Worm (Caenorhabditis elegans) whole organism, L3 larva: Measurements from ENCODE around the gene ZK666.2.
"Not testable (repeated sequence)": the region's sequence is repeated elsewhere in the genome, so short reads cannot be mapped to it uniquely, and the experiment has no call there.

Source experiments
- R02D3.7 ChIP-seq: fragments of 150-350 bp; optimal IDR thresholded peaks from 2 replicates; lab custom pipeline; 2014; ENCODE audit warnings: missing biosample characterization, missing genetic modification characterization
- aly-2 ChIP-seq: fragments of 150-350 bp; optimal IDR thresholded peaks from 2 replicates; lab custom pipeline; 2014; ENCODE audit warnings: missing biosample characterization, missing genetic modification characterization
- ama-1 ChIP-seq: fragments of 150-350 bp; optimal IDR thresholded peaks from 2 replicates; lab custom pipeline; 2018
- ceh-16 ChIP-seq: sonication (generic microtip); optimal IDR thresholded peaks from 2 replicates; lab custom pipeline; 2017; ENCODE audit warnings: missing biosample characterization, missing genetic modification characterization
- ceh-82 ChIP-seq: fragments of 150-350 bp; optimal IDR thresholded peaks from 2 replicates; lab custom pipeline; 2014; ENCODE audit warnings: missing biosample characterization, missing genetic modification characterization
- ceh-9 ChIP-seq: sonication (generic microtip); optimal IDR thresholded peaks from 2 replicates; lab custom pipeline; 2018; ENCODE audit warnings: missing biosample characterization, missing genetic modification characterization
- daf-12 ChIP-seq: fragments of 150-350 bp; optimal IDR thresholded peaks from 2 replicates; lab custom pipeline; 2014; ENCODE audit warnings: missing biosample characterization, missing genetic modification reagents, missing genetic modification characterization
- egl-27 ChIP-seq: sonication (generic microtip); optimal IDR thresholded peaks from 4 replicates; lab custom pipeline; 2017; ENCODE audit warnings: missing biosample characterization, missing genetic modification reagents, missing genetic modification characterization
- elt-1 ChIP-seq: fragments of 150-350 bp; optimal IDR thresholded peaks from 2 replicates; lab custom pipeline; 2014; ENCODE audit warnings: missing biosample characterization, missing genetic modification characterization
- elt-2 ChIP-seq: sonication (generic microtip); optimal IDR thresholded peaks from 2 replicates; lab custom pipeline; 2016; ENCODE audit warnings: missing genetic modification reagents, mild to moderate bottlenecking, missing genetic modification characterization, missing compliant biosample characterization
- elt-3 ChIP-seq, 3 experiments: fragments of 150-350 bp in 1 of 3; sonication (generic microtip) in 2 of 3; optimal IDR thresholded peaks; 2 replicates in 2 of 3; 4 replicates in 1 of 3; lab custom pipeline; 2014 to 2017; ENCODE audit warnings: missing biosample characterization in 3 of 3, missing genetic modification characterization in 3 of 3
- eor-1 ChIP-seq, 2 experiments: fragments of 150-350 bp; optimal IDR thresholded peaks; 2 replicates each; lab custom pipeline; 2014 to 2018; ENCODE audit warnings: missing biosample characterization in 2 of 2, missing genetic modification characterization in 2 of 2
- fkh-10 ChIP-seq: sonication (generic microtip); optimal IDR thresholded peaks from 2 replicates; lab custom pipeline; 2017; ENCODE audit warnings: missing biosample characterization, missing genetic modification reagents, missing genetic modification characterization
- fkh-2 ChIP-seq: fragments of 150-350 bp; optimal IDR thresholded peaks from 2 replicates; lab custom pipeline; 2014; ENCODE audit warnings: missing biosample characterization, missing genetic modification reagents, missing genetic modification characterization
- hmg-11 ChIP-seq: sonication (generic microtip); optimal IDR thresholded peaks from 2 replicates; lab custom pipeline; 2016; ENCODE audit warnings: missing genetic modification characterization, missing compliant biosample characterization
- jun-1 ChIP-seq: fragments of 150-350 bp; optimal IDR thresholded peaks from 2 replicates; lab custom pipeline; 2014; ENCODE audit warnings: missing biosample characterization, missing genetic modification reagents, missing genetic modification characterization
- lin-15B ChIP-seq: fragments of 150-350 bp; optimal IDR thresholded peaks from 2 replicates; lab custom pipeline; 2014; ENCODE audit warnings: missing biosample characterization, missing genetic modification characterization
- lsy-12 ChIP-seq: sonication (generic microtip); optimal IDR thresholded peaks from 2 replicates; lab custom pipeline; 2016; ENCODE audit warnings: mild to moderate bottlenecking, missing genetic modification characterization, missing compliant biosample characterization
- mdl-1 ChIP-seq: fragments of 150-350 bp; optimal IDR thresholded peaks from 2 replicates; lab custom pipeline; 2014; ENCODE audit warnings: missing biosample characterization, missing genetic modification characterization
- mml-1 ChIP-seq: fragments of 150-350 bp; sonication (generic microtip); optimal IDR thresholded peaks from 3 replicates; lab custom pipeline; 2014; ENCODE audit warnings: missing biosample characterization, missing genetic modification characterization
- nfya-1 ChIP-seq: sonication (generic microtip); optimal IDR thresholded peaks from 2 replicates; lab custom pipeline; 2017; ENCODE audit warnings: missing genetic modification characterization, mild to moderate bottlenecking, missing compliant biosample characterization, antibody characterized with exemption, moderate library complexity; ENCODE audit not compliant: insufficient read depth
- nhr-11 ChIP-seq: fragments of 150-350 bp; optimal IDR thresholded peaks from 2 replicates; lab custom pipeline; 2014; ENCODE audit warnings: missing biosample characterization, missing genetic modification characterization
- nhr-23 ChIP-seq: fragments of 150-350 bp; optimal IDR thresholded peaks from 2 replicates; lab custom pipeline; 2014; ENCODE audit warnings: missing biosample characterization, missing genetic modification reagents, missing genetic modification characterization
- nhr-25 ChIP-seq: sonication (generic microtip); optimal IDR thresholded peaks from 2 replicates; lab custom pipeline; 2017; ENCODE audit warnings: missing biosample characterization, missing genetic modification characterization
- nhr-28 ChIP-seq: fragments of 150-350 bp; optimal IDR thresholded peaks from 2 replicates; lab custom pipeline; 2014; ENCODE audit warnings: missing biosample characterization, missing genetic modification characterization
- nhr-67 ChIP-seq: fragments of 150-350 bp; optimal IDR thresholded peaks from 2 replicates; lab custom pipeline; 2014; ENCODE audit warnings: missing biosample characterization, missing genetic modification characterization
- nhr-77 ChIP-seq: fragments of 150-350 bp; optimal IDR thresholded peaks from 2 replicates; lab custom pipeline; 2014; ENCODE audit warnings: missing biosample characterization, missing genetic modification characterization
- pha-4 ChIP-seq: fragments of 150-350 bp; optimal IDR thresholded peaks from 2 replicates; lab custom pipeline; 2014; ENCODE audit warnings: missing biosample characterization, missing genetic modification reagents, missing genetic modification characterization
- pqm-1 ChIP-seq: fragments of 150-350 bp; optimal IDR thresholded peaks from 2 replicates; lab custom pipeline; 2017; ENCODE audit warnings: missing biosample characterization, missing genetic modification characterization, inconsistent platforms
- sea-2 ChIP-seq: fragments of 150-350 bp; sonication (generic microtip); optimal IDR thresholded peaks from 4 replicates; lab custom pipeline; 2014; ENCODE audit warnings: missing biosample characterization, missing genetic modification reagents, missing genetic modification characterization
- skn-1 ChIP-seq: fragments of 150-350 bp; optimal IDR thresholded peaks from 2 replicates; lab custom pipeline; 2014; ENCODE audit warnings: missing biosample characterization, missing genetic modification characterization
- unc-39 ChIP-seq: sonication (generic microtip); optimal IDR thresholded peaks from 4 replicates; lab custom pipeline; 2017; ENCODE audit warnings: missing biosample characterization, missing genetic modification characterization
- zag-1 ChIP-seq: fragments of 150-350 bp; optimal IDR thresholded peaks from 2 replicates; lab custom pipeline; 2014; ENCODE audit warnings: missing biosample characterization, missing genetic modification characterization
- ztf-4 ChIP-seq: fragments of 150-350 bp; optimal IDR thresholded peaks from 2 replicates; lab custom pipeline; 2014; ENCODE audit warnings: missing biosample characterization, missing genetic modification characterization

Gene ZK666.2

DNA sequence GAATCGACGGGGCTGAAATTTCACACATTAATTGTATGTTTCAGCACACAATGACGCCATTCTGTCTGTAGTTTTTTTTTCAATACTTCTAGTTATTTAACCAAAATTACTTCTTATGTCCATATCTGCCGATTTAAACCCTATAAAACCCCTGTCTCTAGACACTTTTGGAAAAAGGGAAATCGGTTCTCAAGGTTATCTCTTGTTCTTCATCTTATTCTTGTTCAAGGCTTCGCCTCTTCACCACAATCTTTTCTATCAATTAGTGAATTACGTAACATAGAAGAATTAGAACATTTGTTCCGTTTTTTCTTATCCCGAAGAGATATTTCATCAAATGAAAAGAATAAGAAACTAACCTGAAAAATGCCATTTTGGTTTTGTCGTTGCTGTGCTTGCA is 29.0 kb upstream of the ZK666.2 start:
- no peak for TF ChIP-seq ama-1 (lab: Kevin White, UChicago)
- peak in 1 of 3 experiments; percentile 16 for TF ChIP-seq elt-3 (tag; optimal IDR thresholded peaks at IDR 0.05; lab: Kevin White, UChicago)
- peak; percentile 76 for TF ChIP-seq nhr-25 (tag; lab: Kevin White, UChicago)
- no peak for TF ChIP-seq aly-2 (tag; lab: Kevin White, UChicago)
- peak; percentile 82 for TF ChIP-seq nhr-23 (tag; lab: Kevin White, UChicago)
- no peak for TF ChIP-seq mdl-1
- TF ChIP-seq, all 47 proteins: peak for 3

DNA sequence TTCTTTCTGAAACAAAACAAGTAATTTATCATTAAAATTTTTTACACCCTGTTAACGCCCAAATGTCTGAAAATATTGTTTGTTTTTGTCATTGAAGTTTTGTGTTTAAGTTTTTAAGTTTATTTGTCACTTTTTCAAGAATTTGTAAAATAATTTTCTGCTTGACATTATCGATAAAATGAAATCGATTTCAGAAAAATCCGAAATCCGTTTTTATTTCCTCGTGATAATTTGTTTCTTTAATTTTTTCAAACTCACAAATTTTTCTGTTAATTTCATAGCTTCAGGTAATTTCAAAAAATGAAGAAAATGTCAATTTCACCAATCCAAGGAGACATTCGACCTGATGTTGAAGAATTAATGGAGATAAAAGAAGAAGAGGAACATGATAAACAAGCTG is 24.2 kb upstream of the ZK666.2 start, which contains the start of gene ZK666.12:
TSS of gene ZK666.12 (plus strand) at position 301 of the 400 bp plus-strand sequence.
- TF ChIP-seq lsy-12 = no peak
- TF ChIP-seq unc-39 (tag; lab: Kevin White, UChicago) = no peak
- TF ChIP-seq nhr-28 (tag; lab: Kevin White, UChicago) = no peak

DNA sequence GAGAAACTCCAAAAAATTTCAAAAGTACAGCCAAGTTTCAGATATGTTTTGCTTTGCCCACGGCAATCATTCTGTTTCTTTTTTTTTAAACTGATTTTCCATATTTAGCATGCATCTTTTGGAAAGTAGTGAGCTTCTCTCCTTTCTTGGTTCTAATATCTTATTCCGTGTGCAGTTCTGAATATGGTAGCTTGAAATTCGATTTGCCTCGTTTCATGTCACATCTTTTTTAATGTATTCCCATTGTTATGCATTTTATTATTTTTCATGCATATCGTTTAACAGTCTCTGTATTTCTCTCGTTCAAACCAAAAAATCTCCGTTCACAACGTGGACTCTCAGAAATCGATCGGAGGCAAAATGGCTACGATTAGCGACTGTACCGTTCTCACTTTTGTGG is 22.8 kb upstream of the ZK666.2 start, which contains the start of gene ZK666.14:
TSS of gene ZK666.14 (plus strand) at position 301 of the 400 bp plus-strand sequence.
- TF ChIP-seq elt-3 (tag; optimal IDR thresholded peaks at IDR 0.05; lab: Kevin White, UChicago) (no peak), elt-1 (tag; lab: Kevin White, UChicago) (no peak), zag-1 (tag; lab: Kevin White, UChicago) (no peak), nhr-67 (tag; lab: Kevin White, UChicago) (no peak), egl-27 (no peak), elt-2 (tag; lab: Kevin White, UChicago) (no peak)

DNA sequence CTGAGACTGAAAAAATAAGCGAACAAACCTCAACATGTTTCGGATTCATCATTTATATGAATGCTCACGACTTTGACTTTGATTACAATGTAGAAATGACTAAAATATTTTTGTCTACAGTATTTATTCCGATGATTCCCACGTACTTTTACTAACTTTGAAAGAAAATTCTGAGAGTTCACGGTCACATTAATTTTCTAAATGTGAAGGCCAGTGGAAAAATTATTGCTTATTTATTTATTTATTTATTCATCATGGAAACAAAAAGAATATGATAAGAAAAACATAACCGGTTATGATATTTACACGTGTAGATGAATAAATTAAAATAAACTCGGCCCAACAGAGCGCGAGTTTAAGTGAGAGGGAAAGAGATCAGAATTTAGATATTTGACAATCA is 21.3 kb upstream of the ZK666.2 start, which contains the start of gene ZK666.8:
TSS of gene ZK666.8 (minus strand) at position 101 of the 400 bp plus-strand sequence.
- not testable (repeated sequence) for TF ChIP-seq zag-1, lin-15B, skn-1 (tag; lab: Kevin White, UChicago)

DNA sequence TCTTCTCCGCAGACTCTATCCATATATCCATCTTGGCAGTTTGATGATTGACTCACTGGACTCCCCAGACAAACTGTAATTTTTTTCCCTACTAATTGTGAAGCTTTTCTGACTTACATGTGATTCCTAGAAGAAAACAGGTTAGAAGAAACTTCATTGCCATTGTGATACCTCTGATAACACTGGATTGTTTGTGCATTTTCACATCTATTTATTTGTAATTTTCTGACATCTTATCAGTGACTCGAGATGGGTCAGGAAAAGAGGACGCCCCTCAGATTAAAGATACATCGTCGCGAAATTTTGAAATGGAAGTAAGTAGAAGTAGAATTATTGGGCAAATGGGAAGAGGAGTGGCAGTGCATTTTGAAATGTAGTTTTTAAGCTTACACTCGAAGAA is 18.6 kb upstream of the ZK666.2 start, which contains the start of gene clec-61:
TSS of gene clec-61 (minus strand) at position 209 of the 400 bp plus-strand sequence.
- no peak for TF ChIP-seq daf-12 (tag; lab: Kevin White, UChicago)

DNA sequence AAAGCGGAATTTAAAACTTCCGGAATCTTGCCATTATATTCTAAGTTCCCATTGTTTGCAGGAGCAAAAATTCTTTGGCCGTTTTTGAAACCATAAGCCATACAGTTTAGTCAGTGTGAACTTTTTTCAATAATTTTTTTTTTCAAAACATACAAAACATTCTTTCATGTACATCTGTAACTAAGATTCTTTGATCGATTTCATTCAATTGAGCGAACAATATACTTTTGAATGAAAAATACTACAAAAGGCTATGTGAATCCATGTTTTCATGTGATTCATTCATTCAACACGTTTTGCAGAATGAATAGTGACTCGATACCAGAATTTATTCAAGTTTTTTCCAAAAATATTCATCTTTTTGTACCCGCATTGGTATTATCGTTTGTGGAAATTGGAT is 15.0 kb upstream of the ZK666.2 start, which contains the start of gene ZK666.15:
TSS of gene ZK666.15 (plus strand) at position 301 of the 400 bp plus-strand sequence.
- no peak for TF ChIP-seq nhr-23 (tag; lab: Kevin White, UChicago)
- TF ChIP-seq lsy-12 = no peak
- TF ChIP-seq R02D3.7 (tag; lab: Kevin White, UChicago) = no peak
- no peak for TF ChIP-seq skn-1 (tag; lab: Kevin White, UChicago)
- no peak for TF ChIP-seq daf-12 (tag; lab: Kevin White, UChicago)
- TF ChIP-seq eor-1 (tag; optimal IDR thresholded peaks at IDR 0.05; lab: Kevin White, UChicago) = no peak
- no peak for TF ChIP-seq nhr-11 (tag; lab: Kevin White, UChicago)
- TF ChIP-seq fkh-10 (GFP tag; lab: Kevin White, UChicago) = no peak
- TF ChIP-seq lin-15B (tag; lab: Kevin White, UChicago) = no peak
- no peak for TF ChIP-seq nhr-25 (tag; lab: Kevin White, UChicago)
- no peak for TF ChIP-seq hmg-11
- TF ChIP-seq mml-1 (tag; lab: Kevin White, UChicago) = no peak
- no peak for TF ChIP-seq nhr-77 (tag; lab: Kevin White, UChicago)
- TF ChIP-seq nfya-1 (tag; lab: Kevin White, UChicago) = no peak
- TF ChIP-seq aly-2 (tag; lab: Kevin White, UChicago) = no peak
- no peak for TF ChIP-seq ztf-4 (tag; lab: Kevin White, UChicago)
- TF ChIP-seq ceh-82 = no peak
- no peak for TF ChIP-seq mdl-1
- TF ChIP-seq pha-4 (tag; lab: Kevin White, UChicago) = no peak
- TF ChIP-seq, all 47 proteins: peak for 0

DNA sequence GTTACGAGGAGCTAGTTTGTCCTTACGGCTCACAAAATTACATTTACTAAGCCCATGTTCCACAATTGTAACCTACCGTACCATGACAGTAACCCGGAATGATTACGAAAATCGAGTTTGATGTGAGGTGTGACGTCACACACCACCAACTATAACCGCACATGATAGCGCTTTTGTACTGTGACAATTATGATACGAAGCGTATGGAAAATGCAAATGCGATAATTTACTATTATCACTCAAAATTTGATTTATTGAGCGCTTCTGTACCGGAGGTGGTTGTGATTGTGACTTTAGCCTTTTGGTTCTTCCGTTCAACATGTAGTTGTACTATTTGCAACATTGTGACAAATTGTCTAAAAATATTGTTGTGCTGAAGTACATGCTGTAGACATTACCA is 13.9 kb upstream of the ZK666.2 start:
- TF ChIP-seq ceh-16 (tag; lab: Kevin White, UChicago) = no peak
- TF ChIP-seq pqm-1 = peak; percentile 87
- TF ChIP-seq sea-2 (GFP tag; lab: Kevin White, UChicago) = no peak
- no peak for TF ChIP-seq egl-27
- TF ChIP-seq elt-2 (tag; lab: Kevin White, UChicago) = peak; percentile 84
- TF ChIP-seq ceh-9 (tag; lab: Kevin White, UChicago) = no peak
- TF ChIP-seq nfya-1 (tag; lab: Kevin White, UChicago) = no peak
- no peak for TF ChIP-seq mdl-1
- TF ChIP-seq ztf-4 (tag; lab: Kevin White, UChicago) = no peak
- TF ChIP-seq jun-1 = peak; percentile 70
- TF ChIP-seq fkh-2 (tag; lab: Kevin White, UChicago) = no peak
